Worm (Caenorhabditis elegans) whole organism, L3 larva: Measurements from ENCODE around the gene R10E9.3.

Experiments used
- R02D3.7 ChIP-seq: fragments of 150-350 bp; optimal IDR thresholded peaks from 2 replicates; lab custom pipeline; 2014; ENCODE audit warnings: missing biosample characterization, missing genetic modification characterization
- ZK546.5 ChIP-seq: sonication (generic microtip); optimal IDR thresholded peaks from 2 replicates; lab custom pipeline; 2017; ENCODE audit warnings: missing biosample characterization, missing genetic modification characterization
- aly-2 ChIP-seq: fragments of 150-350 bp; optimal IDR thresholded peaks from 2 replicates; lab custom pipeline; 2014; ENCODE audit warnings: missing biosample characterization, missing genetic modification characterization
- ama-1 ChIP-seq: fragments of 150-350 bp; optimal IDR thresholded peaks from 2 replicates; lab custom pipeline; 2018
- ceh-16 ChIP-seq: sonication (generic microtip); optimal IDR thresholded peaks from 2 replicates; lab custom pipeline; 2017; ENCODE audit warnings: missing biosample characterization, missing genetic modification characterization
- ceh-28 ChIP-seq: fragments of 150-350 bp; optimal IDR thresholded peaks from 2 replicates; lab custom pipeline; 2014; ENCODE audit warnings: missing biosample characterization, missing genetic modification reagents, missing genetic modification characterization
- ceh-82 ChIP-seq: fragments of 150-350 bp; optimal IDR thresholded peaks from 2 replicates; lab custom pipeline; 2014; ENCODE audit warnings: missing biosample characterization, missing genetic modification characterization
- ceh-9 ChIP-seq: sonication (generic microtip); optimal IDR thresholded peaks from 2 replicates; lab custom pipeline; 2018; ENCODE audit warnings: missing biosample characterization, missing genetic modification characterization
- daf-12 ChIP-seq: fragments of 150-350 bp; optimal IDR thresholded peaks from 2 replicates; lab custom pipeline; 2014; ENCODE audit warnings: missing biosample characterization, missing genetic modification reagents, missing genetic modification characterization
- egl-27 ChIP-seq: sonication (generic microtip); optimal IDR thresholded peaks from 4 replicates; lab custom pipeline; 2017; ENCODE audit warnings: missing biosample characterization, missing genetic modification reagents, missing genetic modification characterization
- egl-5 ChIP-seq: fragments of 150-350 bp; optimal IDR thresholded peaks from 2 replicates; lab custom pipeline; 2017; ENCODE audit warnings: missing biosample characterization, missing genetic modification reagents, missing genetic modification characterization, inconsistent platforms
- elt-1 ChIP-seq: fragments of 150-350 bp; optimal IDR thresholded peaks from 2 replicates; lab custom pipeline; 2014; ENCODE audit warnings: missing biosample characterization, missing genetic modification characterization
- elt-2 ChIP-seq: sonication (generic microtip); optimal IDR thresholded peaks from 2 replicates; lab custom pipeline; 2016; ENCODE audit warnings: missing genetic modification reagents, mild to moderate bottlenecking, missing genetic modification characterization, missing compliant biosample characterization
- elt-3 ChIP-seq, 3 experiments: fragments of 150-350 bp in 1 of 3; sonication (generic microtip) in 2 of 3; optimal IDR thresholded peaks; 2 replicates in 2 of 3; 4 replicates in 1 of 3; lab custom pipeline; 2014 to 2017; ENCODE audit warnings: missing biosample characterization in 3 of 3, missing genetic modification characterization in 3 of 3
- eor-1 ChIP-seq, 2 experiments: fragments of 150-350 bp; optimal IDR thresholded peaks; 2 replicates each; lab custom pipeline; 2014 to 2018; ENCODE audit warnings: missing biosample characterization in 2 of 2, missing genetic modification characterization in 2 of 2
- fkh-10 ChIP-seq: sonication (generic microtip); optimal IDR thresholded peaks from 2 replicates; lab custom pipeline; 2017; ENCODE audit warnings: missing biosample characterization, missing genetic modification reagents, missing genetic modification characterization
- fkh-2 ChIP-seq: fragments of 150-350 bp; optimal IDR thresholded peaks from 2 replicates; lab custom pipeline; 2014; ENCODE audit warnings: missing biosample characterization, missing genetic modification reagents, missing genetic modification characterization
- fos-1 ChIP-seq: fragments of 150-350 bp; optimal IDR thresholded peaks from 2 replicates; lab custom pipeline; 2014; ENCODE audit warnings: missing biosample characterization, missing genetic modification characterization
- hmg-11 ChIP-seq: sonication (generic microtip); optimal IDR thresholded peaks from 2 replicates; lab custom pipeline; 2016; ENCODE audit warnings: missing genetic modification characterization, missing compliant biosample characterization
- jun-1 ChIP-seq: fragments of 150-350 bp; optimal IDR thresholded peaks from 2 replicates; lab custom pipeline; 2014; ENCODE audit warnings: missing biosample characterization, missing genetic modification reagents, missing genetic modification characterization
- lin-15B ChIP-seq: fragments of 150-350 bp; optimal IDR thresholded peaks from 2 replicates; lab custom pipeline; 2014; ENCODE audit warnings: missing biosample characterization, missing genetic modification characterization
- lin-39 ChIP-seq: fragments of 150-350 bp; optimal IDR thresholded peaks from 2 replicates; lab custom pipeline; 2018; ENCODE audit warnings: missing biosample characterization, missing genetic modification reagents, missing genetic modification characterization
- lsy-12 ChIP-seq: sonication (generic microtip); optimal IDR thresholded peaks from 2 replicates; lab custom pipeline; 2016; ENCODE audit warnings: mild to moderate bottlenecking, missing genetic modification characterization, missing compliant biosample characterization
- mdl-1 ChIP-seq: fragments of 150-350 bp; optimal IDR thresholded peaks from 2 replicates; lab custom pipeline; 2014; ENCODE audit warnings: missing biosample characterization, missing genetic modification characterization
- mml-1 ChIP-seq: fragments of 150-350 bp; sonication (generic microtip); optimal IDR thresholded peaks from 3 replicates; lab custom pipeline; 2014; ENCODE audit warnings: missing biosample characterization, missing genetic modification characterization
- nfya-1 ChIP-seq: sonication (generic microtip); optimal IDR thresholded peaks from 2 replicates; lab custom pipeline; 2017; ENCODE audit warnings: missing genetic modification characterization, mild to moderate bottlenecking, missing compliant biosample characterization, antibody characterized with exemption, moderate library complexity; ENCODE audit not compliant: insufficient read depth
- nhr-11 ChIP-seq: fragments of 150-350 bp; optimal IDR thresholded peaks from 2 replicates; lab custom pipeline; 2014; ENCODE audit warnings: missing biosample characterization, missing genetic modification characterization
- nhr-12 ChIP-seq: fragments of 150-350 bp; optimal IDR thresholded peaks from 2 replicates; lab custom pipeline; 2014; ENCODE audit warnings: missing biosample characterization, missing genetic modification characterization
- nhr-23 ChIP-seq: fragments of 150-350 bp; optimal IDR thresholded peaks from 2 replicates; lab custom pipeline; 2014; ENCODE audit warnings: missing biosample characterization, missing genetic modification reagents, missing genetic modification characterization
- nhr-237 ChIP-seq: fragments of 150-350 bp; optimal IDR thresholded peaks from 2 replicates; lab custom pipeline; 2014; ENCODE audit warnings: missing biosample characterization, missing genetic modification characterization
- nhr-25 ChIP-seq: sonication (generic microtip); optimal IDR thresholded peaks from 2 replicates; lab custom pipeline; 2017; ENCODE audit warnings: missing biosample characterization, missing genetic modification characterization
- nhr-28 ChIP-seq: fragments of 150-350 bp; optimal IDR thresholded peaks from 2 replicates; lab custom pipeline; 2014; ENCODE audit warnings: missing biosample characterization, missing genetic modification characterization
- nhr-43 ChIP-seq: sonication (generic microtip); optimal IDR thresholded peaks from 2 replicates; lab custom pipeline; 2016; ENCODE audit warnings: mild to moderate bottlenecking, missing genetic modification characterization, missing compliant biosample characterization; ENCODE audit not compliant: poor library complexity, severe bottlenecking
- nhr-67 ChIP-seq: fragments of 150-350 bp; optimal IDR thresholded peaks from 2 replicates; lab custom pipeline; 2014; ENCODE audit warnings: missing biosample characterization, missing genetic modification characterization
- nhr-76 ChIP-seq: fragments of 150-350 bp; sonication (generic microtip); optimal IDR thresholded peaks from 5 replicates; lab custom pipeline; 2014; ENCODE audit warnings: missing biosample characterization, missing genetic modification characterization
- nhr-77 ChIP-seq: fragments of 150-350 bp; optimal IDR thresholded peaks from 2 replicates; lab custom pipeline; 2014; ENCODE audit warnings: missing biosample characterization, missing genetic modification characterization
- pha-4 ChIP-seq: fragments of 150-350 bp; optimal IDR thresholded peaks from 2 replicates; lab custom pipeline; 2014; ENCODE audit warnings: missing biosample characterization, missing genetic modification reagents, missing genetic modification characterization
- pqm-1 ChIP-seq: fragments of 150-350 bp; optimal IDR thresholded peaks from 2 replicates; lab custom pipeline; 2017; ENCODE audit warnings: missing biosample characterization, missing genetic modification characterization, inconsistent platforms
- sea-2 ChIP-seq: fragments of 150-350 bp; sonication (generic microtip); optimal IDR thresholded peaks from 4 replicates; lab custom pipeline; 2014; ENCODE audit warnings: missing biosample characterization, missing genetic modification reagents, missing genetic modification characterization
- skn-1 ChIP-seq: fragments of 150-350 bp; optimal IDR thresholded peaks from 2 replicates; lab custom pipeline; 2014; ENCODE audit warnings: missing biosample characterization, missing genetic modification characterization
- snpc-4 ChIP-seq: fragments of 150-350 bp; optimal IDR thresholded peaks from 2 replicates; lab custom pipeline; 2014; ENCODE audit warnings: missing biosample characterization, missing genetic modification characterization
- tbx-2 ChIP-seq: sonication (generic microtip); optimal IDR thresholded peaks from 2 replicates; lab custom pipeline; 2016; ENCODE audit warnings: mild to moderate bottlenecking, missing genetic modification characterization, missing compliant biosample characterization
- unc-39 ChIP-seq: sonication (generic microtip); optimal IDR thresholded peaks from 4 replicates; lab custom pipeline; 2017; ENCODE audit warnings: missing biosample characterization, missing genetic modification characterization
- unc-62 ChIP-seq: fragments of 150-350 bp; sonication (generic microtip); optimal IDR thresholded peaks from 4 replicates; lab custom pipeline; 2014; ENCODE audit warnings: missing biosample characterization, missing genetic modification reagents, missing genetic modification characterization
- zag-1 ChIP-seq: fragments of 150-350 bp; optimal IDR thresholded peaks from 2 replicates; lab custom pipeline; 2014; ENCODE audit warnings: missing biosample characterization, missing genetic modification characterization
- ztf-11 ChIP-seq: fragments of 150-350 bp; optimal IDR thresholded peaks from 2 replicates; lab custom pipeline; 2014; ENCODE audit warnings: missing biosample characterization, missing genetic modification characterization
- ztf-4 ChIP-seq: fragments of 150-350 bp; optimal IDR thresholded peaks from 2 replicates; lab custom pipeline; 2014; ENCODE audit warnings: missing biosample characterization, missing genetic modification characterization

The R10E9.3 gene

ce11 chrIII:3978438-3978837, 18.4 kb downstream of the R10E9.3 start:
- no peak for TF ChIP-seq egl-27 (tag; lab: Kevin White, UChicago)
- no peak for TF ChIP-seq mml-1 (tag; lab: Kevin White, UChicago)
- no peak for TF ChIP-seq lin-15B
- peak; percentile 46 for TF ChIP-seq nhr-25 (tag; lab: Kevin White, UChicago)
- no peak for TF ChIP-seq hmg-11 (tag; lab: Kevin White, UChicago)
- TF ChIP-seq ceh-9 (tag; lab: Kevin White, UChicago), result no peak
- TF ChIP-seq fos-1 (tag; lab: Kevin White, UChicago), result no peak
- TF ChIP-seq pha-4, result peak; percentile 25
- TF ChIP-seq eor-1 (tag; optimal IDR thresholded peaks at IDR 0.05; lab: Kevin White, UChicago), result no peak
- TF ChIP-seq nhr-67 (tag; lab: Kevin White, UChicago), result no peak
- no peak for TF ChIP-seq ztf-11 (tag; lab: Kevin White, UChicago)
- TF ChIP-seq aly-2 (tag; lab: Kevin White, UChicago), result no peak
- TF ChIP-seq jun-1 (tag; lab: Kevin White, UChicago), result no peak
- TF ChIP-seq nhr-12 (tag; lab: Kevin White, UChicago), result no peak
- no peak for TF ChIP-seq nhr-76
- peak; percentile 38 for TF ChIP-seq lin-39
- no peak for TF ChIP-seq R02D3.7
- no peak for TF ChIP-seq zag-1 (tag; lab: Kevin White, UChicago)
- no peak for TF ChIP-seq ceh-28 (tag; lab: Kevin White, UChicago)
- TF ChIP-seq mdl-1 (tag; lab: Kevin White, UChicago), result no peak

ce11 chrIII:3979980-3980631, 20.1 kb downstream of the R10E9.3 start:
- TF ChIP-seq ceh-16 (tag; lab: Kevin White, UChicago), result no peak
- TF ChIP-seq ztf-4 (tag; lab: Kevin White, UChicago), result no peak
- no peak for TF ChIP-seq tbx-2 (tag; lab: Kevin White, UChicago)
- peak; percentile 41 for TF ChIP-seq unc-62 (GFP tag; lab: Kevin White, UChicago)
- TF ChIP-seq mdl-1 (tag; lab: Kevin White, UChicago), result peak; percentile 48
- TF ChIP-seq jun-1 (tag; lab: Kevin White, UChicago), result no peak
- TF ChIP-seq sea-2, result no peak
- peak; percentile 27 for TF ChIP-seq lin-15B
- no peak for TF ChIP-seq eor-1 (tag; optimal IDR thresholded peaks at IDR 0.05; lab: Kevin White, UChicago)
- TF ChIP-seq pqm-1 (tag; lab: Kevin White, UChicago), result peak; percentile 26
- no peak for TF ChIP-seq egl-27 (tag; lab: Kevin White, UChicago)
- TF ChIP-seq nhr-11 (tag; lab: Kevin White, UChicago), result no peak
- no peak for TF ChIP-seq elt-1
- peak; percentile 72 for TF ChIP-seq snpc-4
- no peak for TF ChIP-seq zag-1 (tag; lab: Kevin White, UChicago)
- TF ChIP-seq R02D3.7, result no peak
- no peak for TF ChIP-seq fkh-2 (tag; lab: Kevin White, UChicago)
- no peak for TF ChIP-seq ceh-82 (tag; lab: Kevin White, UChicago)
- no peak for TF ChIP-seq fkh-10 (GFP tag; lab: Kevin White, UChicago)
- TF ChIP-seq nhr-25 (tag; lab: Kevin White, UChicago), result peak; percentile 14
- TF ChIP-seq nhr-23 (tag; lab: Kevin White, UChicago), result peak; percentile 29
- TF ChIP-seq lin-39, result peak; percentile 60
- no peak for TF ChIP-seq nhr-43 (tag; lab: Kevin White, UChicago)
- TF ChIP-seq nhr-67 (tag; lab: Kevin White, UChicago), result no peak
- TF ChIP-seq ZK546.5, result no peak
- no peak for TF ChIP-seq nhr-237
- TF ChIP-seq nhr-76, result no peak
- no peak for TF ChIP-seq elt-3 (tag; optimal IDR thresholded peaks at IDR 0.05; lab: Kevin White, UChicago)
- TF ChIP-seq hmg-11 (tag; lab: Kevin White, UChicago), result peak; percentile 93
- no peak for TF ChIP-seq mml-1 (tag; lab: Kevin White, UChicago)
- peak; percentile 74 for TF ChIP-seq elt-2 (tag; lab: Kevin White, UChicago)
- no peak for TF ChIP-seq ama-1 (lab: Kevin White, UChicago)
- peak; percentile 79 for TF ChIP-seq pha-4
- no peak for TF ChIP-seq unc-39 (tag; lab: Kevin White, UChicago)
- TF ChIP-seq lsy-12 (tag; lab: Kevin White, UChicago), result peak; percentile 38
- no peak for TF ChIP-seq ztf-11 (tag; lab: Kevin White, UChicago)
- TF ChIP-seq nhr-77 (tag; lab: Kevin White, UChicago), result no peak
- peak; percentile 85 for TF ChIP-seq egl-5
- TF ChIP-seq ceh-9 (tag; lab: Kevin White, UChicago), result no peak
- TF ChIP-seq fos-1 (tag; lab: Kevin White, UChicago), result no peak
- TF ChIP-seq skn-1 (tag; lab: Kevin White, UChicago), result peak; percentile 16
- no peak for TF ChIP-seq daf-12
- TF ChIP-seq ceh-28 (tag; lab: Kevin White, UChicago), result peak; percentile 17
- TF ChIP-seq aly-2 (tag; lab: Kevin White, UChicago), result no peak
- TF ChIP-seq nhr-12 (tag; lab: Kevin White, UChicago), result no peak
- peak; percentile 81 for TF ChIP-seq nfya-1 (tag; lab: Kevin White, UChicago)
- TF ChIP-seq nhr-28 (tag; lab: Kevin White, UChicago), result no peak
